Worm (Caenorhabditis elegans) whole organism, young adult: ENCODE results near the gene C35D10.6.
A peak's percentile ranks its signal among the peaks of the same experiment; 100 is the strongest.

ENCODE experiments used
- B0261.1 ChIP-seq: sonication (generic microtip); optimal IDR thresholded peaks from 2 replicates; lab custom pipeline; 2016; ENCODE audit warnings: mild to moderate bottlenecking, missing genetic modification characterization, moderate library complexity, missing compliant biosample characterization
- F10E7.11 ChIP-seq: sonication (generic microtip); optimal IDR thresholded peaks from 2 replicates; lab custom pipeline; 2017; ENCODE audit warnings: mild to moderate bottlenecking, missing genetic modification characterization, moderate library complexity, missing compliant biosample characterization
- F33H1.4 ChIP-seq: fragments of 200-800 bp; sonication (Bioruptor generic); IDR thresholded peaks from 2 replicates; pipeline ENCODE4 v1.3.6; 2022; ENCODE audit warnings: missing genetic modification reagents, missing genetic modification characterization, missing compliant biosample characterization
- F37B4.10 ChIP-seq: fragments of 200-800 bp; sonication (Bioruptor generic); IDR thresholded peaks from 2 replicates; pipeline ENCODE4 v1.3.6; 2022; ENCODE audit warnings: missing genetic modification characterization, missing compliant biosample characterization
- F52B5.7 ChIP-seq: sonication (generic microtip); optimal IDR thresholded peaks from 2 replicates; lab custom pipeline; 2016; ENCODE audit warnings: mild to moderate bottlenecking, missing genetic modification characterization, missing compliant biosample characterization
- F57A8.1 ChIP-seq: fragments of 200-800 bp; sonication (Bioruptor generic); optimal IDR thresholded peaks from 2 replicates; lab custom pipeline; 2018; ENCODE audit warnings: mild to moderate bottlenecking, missing genetic modification characterization, moderate library complexity, missing compliant biosample characterization
- T26A5.8 ChIP-seq: sonication (generic microtip); optimal IDR thresholded peaks from 2 replicates; lab custom pipeline; 2016; ENCODE audit warnings: missing genetic modification characterization, missing compliant biosample characterization
- Y56A3A.18 ChIP-seq: fragments of 200-800 bp; sonication (Bioruptor generic); IDR thresholded peaks from 2 replicates; pipeline ENCODE4 v1.3.6; 2022; ENCODE audit warnings: missing genetic modification reagents, missing genetic modification characterization, missing compliant biosample characterization
- Y79H2A.3 ChIP-seq: fragments of 200-800 bp; sonication (Bioruptor generic); conservative IDR thresholded peaks from 2 replicates; pipeline ENCODE4 v1.3.6; 2022; ENCODE audit warnings: missing genetic modification reagents, missing genetic modification characterization, missing compliant biosample characterization
- attf-5 ChIP-seq: fragments of 200-800 bp; sonication (Bioruptor generic); optimal IDR thresholded peaks from 2 replicates; lab custom pipeline; 2018; ENCODE audit warnings: mild to moderate bottlenecking, missing genetic modification characterization, missing compliant biosample characterization
- attf-6 ChIP-seq: fragments of 200-800 bp; sonication (Bioruptor generic); IDR thresholded peaks from 2 replicates; pipeline ENCODE4 v1.3.6; 2022; ENCODE audit warnings: missing genetic modification reagents, missing genetic modification characterization, missing compliant biosample characterization
- bed-1 ChIP-seq: fragments of 200-800 bp; sonication (Bioruptor generic); IDR thresholded peaks from 2 replicates; pipeline ENCODE4 v1.3.6; 2022; ENCODE audit warnings: missing genetic modification reagents, missing genetic modification characterization, missing compliant biosample characterization
- cebp-1 ChIP-seq, 2 experiments: fragments of 200-800 bp in 1 of 2; sonication (Bioruptor generic) in 1 of 2; sonication (generic microtip) in 1 of 2; IDR thresholded peaks in 1 of 2; optimal IDR thresholded peaks in 1 of 2; 2 replicates each; pipeline versions ENCODE4 v1.3.6 to Lab custom; 2017 to 2022; ENCODE audit warnings: missing compliant biosample characterization in 2 of 2, missing genetic modification characterization in 2 of 2, mild to moderate bottlenecking in 1 of 2, missing genetic modification reagents in 1 of 2, moderate library complexity in 1 of 2
- die-1 ChIP-seq: sonication (generic microtip); optimal IDR thresholded peaks from 2 replicates; lab custom pipeline; 2016; ENCODE audit warnings: missing genotype, mild to moderate bottlenecking, missing genetic modification characterization, missing compliant biosample characterization
- dpl-1 ChIP-seq: fragments of 150-350 bp; optimal IDR thresholded peaks from 2 replicates; lab custom pipeline; 2014; ENCODE audit warnings: missing biosample characterization, missing genetic modification reagents, missing genetic modification characterization
- efl-1 ChIP-seq: fragments of 150-350 bp; optimal IDR thresholded peaks from 2 replicates; lab custom pipeline; 2014; ENCODE audit warnings: missing biosample characterization, missing genetic modification reagents, missing genetic modification characterization
- hlh-26 ChIP-seq: fragments of 200-800 bp; sonication (Bioruptor generic); conservative IDR thresholded peaks from 2 replicates; pipeline ENCODE4 v1.3.6; 2022; ENCODE audit warnings: missing genetic modification reagents, missing genetic modification characterization, missing compliant biosample characterization
- hsf-1 ChIP-seq: fragments of 200-800 bp; sonication (Bioruptor generic); IDR thresholded peaks from 2 replicates; pipeline ENCODE4 v1.3.6; 2022; ENCODE audit warnings: missing genetic modification reagents, missing genetic modification characterization, missing compliant biosample characterization
- lin-35 ChIP-seq, 3 experiments: fragments of 150-350 bp in 2 of 3; sonication (generic microtip) in 1 of 3; optimal IDR thresholded peaks; 2 replicates each; lab custom pipeline; 2014 to 2018; ENCODE audit warnings: missing biosample characterization in 3 of 3, missing genetic modification characterization in 3 of 3, missing genetic modification reagents in 3 of 3
- lin-40 ChIP-seq: sonication (generic microtip); optimal IDR thresholded peaks from 2 replicates; lab custom pipeline; 2016; ENCODE audit warnings: missing genetic modification characterization, mild to moderate bottlenecking, missing compliant biosample characterization, missing genotype, missing genetic modification reagents
- lin-54 ChIP-seq: fragments of 200-800 bp; sonication (Bioruptor generic); optimal IDR thresholded peaks from 2 replicates; lab custom pipeline; 2018; ENCODE audit warnings: mild to moderate bottlenecking, missing genetic modification characterization, missing compliant biosample characterization
- lsl-1 ChIP-seq: fragments of 200-800 bp; sonication (Bioruptor generic); optimal IDR thresholded peaks from 2 replicates; lab custom pipeline; 2018; ENCODE audit warnings: mild to moderate bottlenecking, missing genetic modification characterization, moderate library complexity, missing compliant biosample characterization
- lsy-27 ChIP-seq: sonication (generic microtip); optimal IDR thresholded peaks from 2 replicates; lab custom pipeline; 2017; ENCODE audit warnings: missing genetic modification characterization, mild to moderate bottlenecking, missing compliant biosample characterization, antibody characterized with exemption, missing genotype, borderline replicate concordance; ENCODE audit not compliant: insufficient read depth
- madf-3 ChIP-seq: fragments of 200-800 bp; sonication (Bioruptor generic); IDR thresholded peaks from 2 replicates; pipeline ENCODE4 v1.3.6; 2022; ENCODE audit warnings: missing genetic modification reagents, missing genetic modification characterization, missing compliant biosample characterization
- nfya-1 ChIP-seq: sonication (generic microtip); optimal IDR thresholded peaks from 2 replicates; lab custom pipeline; 2017; ENCODE audit warnings: antibody characterized with exemption, missing compliant biosample characterization, missing genetic modification characterization, borderline replicate concordance; ENCODE audit not compliant: insufficient read depth
- nhr-80 ChIP-seq: sonication (generic microtip); optimal IDR thresholded peaks from 2 replicates; lab custom pipeline; 2016; ENCODE audit warnings: missing genetic modification characterization, missing compliant biosample characterization
- pha-4 ChIP-seq: fragments of 150-350 bp; sonication (generic microtip); optimal IDR thresholded peaks from 2 replicates; lab custom pipeline; 2014; ENCODE audit warnings: missing biosample characterization, missing genetic modification reagents, missing genetic modification characterization
- rec-8 ChIP-seq, 2 experiments: sonication (generic microtip); optimal IDR thresholded peaks; 2 replicates each; lab custom pipeline; 2016; ENCODE audit warnings: mild to moderate bottlenecking in 2 of 2, missing genetic modification characterization in 2 of 2, missing genetic modification reagents in 2 of 2, missing genotype in 2 of 2, missing biosample characterization in 1 of 2, missing compliant biosample characterization in 1 of 2, moderate library complexity in 1 of 2
- rpc-1 ChIP-seq, 2 experiments: fragments of 150-350 bp in 1 of 2; sonication (generic microtip) in 1 of 2; optimal IDR thresholded peaks; 2 replicates each; lab custom pipeline; 2014 to 2018; ENCODE audit warnings: missing biosample characterization in 1 of 2, missing genetic modification characterization in 1 of 2, missing genetic modification reagents in 1 of 2, missing genotype in 1 of 2
- sdz-38 ChIP-seq: sonication (generic microtip); optimal IDR thresholded peaks from 2 replicates; lab custom pipeline; 2016; ENCODE audit warnings: missing genotype, missing genetic modification characterization, missing compliant biosample characterization
- snpc-3.4 ChIP-seq: sonication (generic microtip); optimal IDR thresholded peaks from 2 replicates; lab custom pipeline; 2017; ENCODE audit warnings: missing genetic modification characterization, mild to moderate bottlenecking, missing compliant biosample characterization, antibody characterized with exemption, moderate library complexity, missing genotype, missing genetic modification reagents
- somi-1 ChIP-seq: fragments of 200-800 bp; sonication (Bioruptor generic); optimal IDR thresholded peaks from 2 replicates; lab custom pipeline; 2018; ENCODE audit warnings: mild to moderate bottlenecking, missing genetic modification characterization, missing compliant biosample characterization
- unc-62 ChIP-seq: fragments of 150-350 bp; optimal IDR thresholded peaks from 2 replicates; lab custom pipeline; 2014; ENCODE audit warnings: missing biosample characterization, missing genetic modification reagents, missing genetic modification characterization

Gene C35D10.6

ce11 chrIII:4850139-4850538 is 9.0 kb upstream of the C35D10.6 start, which contains the start of gene F26A1.1:
TSS of gene F26A1.1 (plus strand) at chrIII:4850507.
- TF ChIP-seq lin-54 (GFP tag; lab: Kevin White, UChicago) (peak; percentile 21), F57A8.1 (GFP tag; lab: Kevin White, UChicago) (no peak), snpc-3.4 (tag; lab: Kevin White, UChicago) (no peak), efl-1 (GFP tag; lab: Kevin White, UChicago) (peak; percentile 4), F33H1.4 (GFP tag; lab: Robert Waterston, UW) (no peak), rec-8 (tag; optimal IDR thresholded peaks at IDR 0.05; lab: Kevin White, UChicago) (no peak), attf-6 (GFP tag; lab: Robert Waterston, UW) (no peak), dpl-1 (peak; percentile 14), F37B4.10 (GFP tag; lab: Robert Waterston, UW) (no peak), sdz-38 (tag; lab: Kevin White, UChicago) (no peak), attf-5 (no peak), hsf-1 (GFP tag; lab: Robert Waterston, UW) (no peak), cebp-1 (GFP tag; IDR thresholded peaks at IDR 0.05; lab: Robert Waterston, UW) (no peak), cebp-1 (tag; optimal IDR thresholded peaks at IDR 0.05; lab: Kevin White, UChicago) (no peak), lin-35 (GFP tag; optimal IDR thresholded peaks at IDR 0.05; lab: Kevin White, UChicago) (peak in 1 of 3 experiments; percentile 29), pha-4 (no peak), bed-1 (no peak), T26A5.8 (tag; lab: Kevin White, UChicago) (no peak), nfya-1 (tag; lab: Kevin White, UChicago) (no peak), hlh-26 (GFP tag; lab: Robert Waterston, UW) (no peak), die-1 (tag; lab: Kevin White, UChicago) (no peak), F52B5.7 (tag; lab: Kevin White, UChicago) (no peak), lsl-1 (GFP tag; lab: Kevin White, UChicago) (peak; percentile 43), lsy-27 (tag; lab: Kevin White, UChicago) (no peak), lin-40 (tag; lab: Kevin White, UChicago) (no peak)

ce11 chrIII:4852025-4852424 is 7.1 kb upstream of the C35D10.6 start, which contains the start of gene ced-4:
TSS of gene ced-4 (plus strand) at chrIII:4852325.
- TF ChIP-seq nhr-80 (tag; lab: Kevin White, UChicago): no peak
- TF ChIP-seq lin-35 (GFP tag; optimal IDR thresholded peaks at IDR 0.05; lab: Kevin White, UChicago): peak in 1 of 3 experiments; percentile 1
- no peak for TF ChIP-seq rpc-1 (optimal IDR thresholded peaks at IDR 0.05; lab: Kevin White, UChicago)
- no peak for TF ChIP-seq rpc-1 (tag; optimal IDR thresholded peaks at IDR 0.05; lab: Kevin White, UChicago)
- no peak for TF ChIP-seq lin-54 (GFP tag; lab: Kevin White, UChicago)
- no peak for TF ChIP-seq B0261.1
- TF ChIP-seq unc-62 (GFP tag; lab: Kevin White, UChicago): no peak
- no peak for TF ChIP-seq somi-1 (GFP tag; lab: Kevin White, UChicago)
- TF ChIP-seq Y56A3A.18 (GFP tag; lab: Robert Waterston, UW): no peak
- TF ChIP-seq F37B4.10 (GFP tag; lab: Robert Waterston, UW): no peak
- TF ChIP-seq madf-3: 0 out of 2 replicates have a peak, but pooled peaks have one; percentile 32

DNA sequence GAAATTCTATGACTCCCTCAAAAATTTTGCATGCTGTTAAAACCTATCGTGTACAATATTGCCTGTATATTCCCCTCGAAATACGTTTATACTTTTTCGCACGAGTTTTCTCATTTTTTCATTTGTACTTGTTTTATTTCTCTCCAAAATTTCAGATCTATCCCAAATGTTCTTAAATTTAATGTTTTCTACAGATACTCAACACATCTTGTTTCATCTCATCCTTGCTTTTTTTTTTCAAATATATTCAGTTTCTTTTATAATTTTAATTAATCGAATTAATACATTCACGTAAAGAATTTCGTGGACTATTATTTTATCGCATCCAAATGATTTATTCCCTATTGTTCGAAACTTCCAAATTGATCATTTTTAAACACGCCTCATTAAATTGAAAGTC is 4.2 kb upstream of the C35D10.6 start, which contains the start of gene C35D10.8:
Gene C35D10.8 (plus strand): TSS at position 301 of the 400 bp plus-strand sequence.
- TF ChIP-seq lin-54 (GFP tag; lab: Kevin White, UChicago): no peak
- no peak for TF ChIP-seq nfya-1 (tag; lab: Kevin White, UChicago)
- no peak for TF ChIP-seq efl-1 (GFP tag; lab: Kevin White, UChicago)
- no peak for TF ChIP-seq F10E7.11 (tag; lab: Kevin White, UChicago)
- TF ChIP-seq Y79H2A.3 (GFP tag; lab: Robert Waterston, UW): no peak
- TF ChIP-seq attf-5: no peak
